Worm (Caenorhabditis elegans) whole organism, L3 larva: ENCODE results near the gene acy-2.

Experiments used
- aly-2 ChIP-seq: fragments of 150-350 bp; optimal IDR thresholded peaks from 2 replicates; lab custom pipeline; 2014; ENCODE audit warnings: missing biosample characterization, missing genetic modification characterization
- ama-1 ChIP-seq: fragments of 150-350 bp; optimal IDR thresholded peaks from 2 replicates; lab custom pipeline; 2018
- nhr-76 ChIP-seq: fragments of 150-350 bp; sonication (generic microtip); optimal IDR thresholded peaks from 5 replicates; lab custom pipeline; 2014; ENCODE audit warnings: missing biosample characterization, missing genetic modification characterization

DNA sequence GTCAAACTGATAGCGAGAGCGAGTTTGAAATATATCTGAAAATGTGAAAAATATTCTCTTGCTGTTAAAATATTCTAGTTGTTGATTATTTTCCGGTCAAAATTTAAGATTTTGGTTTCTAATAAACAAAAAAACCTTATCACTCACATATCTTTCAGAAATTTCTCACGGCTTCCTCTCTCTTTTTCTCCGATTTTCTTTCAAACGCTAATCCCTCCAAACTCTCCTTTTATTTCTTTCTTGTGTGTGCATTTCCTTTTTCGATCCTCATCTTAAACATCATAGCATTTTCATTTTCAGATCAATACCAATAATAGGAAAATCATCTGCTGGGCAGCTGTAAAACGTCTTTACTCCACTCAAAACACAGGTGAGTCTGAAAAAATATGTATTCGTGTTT is 27.5 kb downstream of the acy-2 start, which contains the start of gene fos-1:
- TF ChIP-seq aly-2 (no peak), nhr-76 (tag; lab: Kevin White, UChicago) (no peak), ama-1 (lab: Kevin White, UChicago) (no peak)
